Fruit fly (Drosophila melanogaster) whole organism, wandering third instar larva: ENCODE data around the gene CG42264.

Experiments used
- CG9705 ChIP-seq: fragments of 200-800 bp; sonication (Bioruptor generic); optimal IDR thresholded peaks from 2 replicates; lab custom pipeline; 2018; ENCODE audit warnings: missing biosample characterization, mild to moderate bottlenecking, missing genetic modification characterization
- Dfd ChIP-seq: fragments of >200 bp; optimal IDR thresholded peaks from 2 replicates; lab custom pipeline; 2017; ENCODE audit warnings: missing biosample characterization, missing genetic modification characterization
- Dif ChIP-seq: fragments of 200-275, 200-300 bp; sonication (Bioruptor generic); optimal IDR thresholded peaks from 2 replicates; lab custom pipeline; 2018; ENCODE audit warnings: missing biosample characterization, missing genetic modification characterization; ENCODE audit not compliant: partially characterized antibody
- Hr78 ChIP-seq: fragments of >200 bp; optimal IDR thresholded peaks from 2 replicates; lab custom pipeline; 2017; ENCODE audit warnings: missing biosample characterization, missing genetic modification characterization
- Vsx2 ChIP-seq: fragments of 200-300, 225-300 bp; sonication (Bioruptor generic); optimal IDR thresholded peaks from 2 replicates; lab custom pipeline; 2018; ENCODE audit warnings: missing biosample characterization, missing genetic modification characterization; ENCODE audit not compliant: partially characterized antibody
- brk ChIP-seq: fragments of 200-800 bp; sonication (Bioruptor generic); optimal IDR thresholded peaks from 2 replicates; lab custom pipeline; 2016; ENCODE audit warnings: missing biosample characterization, mild to moderate bottlenecking, missing genetic modification characterization
- foxo ChIP-seq, 2 experiments: fragments of 200-800 bp; sonication (Bioruptor generic); optimal IDR thresholded peaks; 2 replicates in 1 of 2; 3 replicates in 1 of 2; lab custom pipeline; 2016 to 2017; ENCODE audit warnings: missing biosample characterization in 2 of 2, missing genetic modification characterization in 2 of 2
- fru ChIP-seq: fragments of 200-800 bp; sonication (Bioruptor generic); optimal IDR thresholded peaks from 3 replicates; lab custom pipeline; 2016; ENCODE audit warnings: missing biosample characterization, mild to moderate bottlenecking, missing genetic modification characterization
- h ChIP-seq: fragments of 200-800 bp; sonication (Bioruptor generic); optimal IDR thresholded peaks from 3 replicates; lab custom pipeline; 2016; ENCODE audit warnings: missing biosample characterization, mild to moderate bottlenecking, missing genetic modification characterization
- lola ChIP-seq: fragments of >200 bp; optimal IDR thresholded peaks from 2 replicates; lab custom pipeline; 2017; ENCODE audit warnings: missing biosample characterization, missing genetic modification characterization
- pan ChIP-seq: fragments of >200 bp; optimal IDR thresholded peaks from 2 replicates; lab custom pipeline; 2017
- psq ChIP-seq: fragments of 200-800 bp; sonication (Bioruptor generic); optimal IDR thresholded peaks from 3 replicates; lab custom pipeline; 2017; ENCODE audit warnings: missing biosample characterization, mild to moderate bottlenecking, missing genetic modification characterization, moderate library complexity
- sv ChIP-seq: fragments of 200-800 bp; sonication (Bioruptor generic); optimal IDR thresholded peaks from 3 replicates; lab custom pipeline; 2016; ENCODE audit warnings: missing biosample characterization, missing genetic modification characterization
- usp ChIP-seq: fragments of >200 bp; optimal IDR thresholded peaks from 2 replicates; lab custom pipeline; 2017; ENCODE audit warnings: missing biosample characterization, missing genetic modification characterization

- no peak for TF ChIP-seq psq (GFP tag; lab: Kevin White, UChicago)
- TF ChIP-seq usp, result no peak
- TF ChIP-seq foxo (GFP tag; optimal IDR thresholded peaks at IDR 0.05; lab: Kevin White, UChicago), result no peak
- no peak for TF ChIP-seq pan (lab: Kevin White, UChicago)
- TF ChIP-seq sv (GFP tag; lab: Kevin White, UChicago), result no peak
- TF ChIP-seq Dfd, result no peak
- TF ChIP-seq Vsx2 (GFP tag; lab: Kevin White, UChicago), result no peak
- no peak for TF ChIP-seq brk (GFP tag; lab: Kevin White, UChicago)
- TF ChIP-seq lola, result no peak
- no peak for TF ChIP-seq fru (GFP tag; lab: Kevin White, UChicago)
- no peak for TF ChIP-seq h (GFP tag; lab: Kevin White, UChicago)
- TF ChIP-seq CG9705, result no peak
- TF ChIP-seq Dif (GFP tag; lab: Kevin White, UChicago), result no peak
- TF ChIP-seq Hr78 (GFP tag; lab: Kevin White, UChicago), result no peak
Observed at dm6 chrX:5808654-5809053, 32.2 kb upstream of the CG42264 start, which contains the start of gene Prosbeta2R1.
